Fruit fly (Drosophila melanogaster): Measurements from ENCODE around the gene Lkb1.
A peak's percentile ranks its signal among the peaks of the same experiment; 100 is the strongest.

The Lkb1 gene

dm6 chr3R:13662149-13662548 lies 14.2 kb upstream of the Lkb1 start:
- TF ChIP-seq Dbx (GFP tag; IDR thresholded peaks at IDR 0.05) = 0 out of 3 replicates have a peak, but pooled peaks have one; percentile 12
- TF ChIP-seq danr (GFP tag; IDR thresholded peaks at IDR 0.05) = 0 out of 2 replicates have a peak, but pooled peaks have one; percentile 7
- no peak for TF ChIP-seq Atf3 (GFP tag; optimal IDR thresholded peaks at IDR 0.05)
- peak; percentile 60 for TF ChIP-seq crol (GFP tag; IDR thresholded peaks at IDR 0.05)
- peak; percentile 64 for TF ChIP-seq Ets65A (GFP tag)
- TF ChIP-seq gsb-n (tag; optimal IDR thresholded peaks at IDR 0.05) = no peak

dm6 chr3R:13665992-13666391 lies 10.4 kb upstream of the Lkb1 start:
- peak; percentile 53 for TF ChIP-seq Ets65A (GFP tag)
- TF ChIP-seq mam (GFP tag; optimal IDR thresholded peaks at IDR 0.05) = no peak
- TF ChIP-seq Med (GFP tag) = peak; percentile 43

- peak; percentile 82 for TF ChIP-seq CG8290 (GFP tag; optimal IDR thresholded peaks at IDR 0.05)
- TF ChIP-seq CG8290 (tag; optimal IDR thresholded peaks at IDR 0.05) = peak in 1 of 2 experiments; percentile 92
- no peak for TF ChIP-seq sisA (GFP tag; IDR thresholded peaks at IDR 0.05)
- TF ChIP-seq CG17612 (GFP tag; IDR thresholded peaks at IDR 0.05) = peak; percentile 94
- TF ChIP-seq cad (GFP tag; optimal IDR thresholded peaks at IDR 0.05) = no peak
Observed at dm6 chr3R:13672898-13673297, 3.5 kb upstream of the Lkb1 start.

- TF ChIP-seq HLH3B (GFP tag; IDR thresholded peaks at IDR 0.05) = no peak
- peak; percentile 66 for TF ChIP-seq scrt (GFP tag; optimal IDR thresholded peaks at IDR 0.05)
- peak; percentile 9 for TF ChIP-seq trem (tag; optimal IDR thresholded peaks at IDR 0.05)
- TF ChIP-seq CG10654 (GFP tag; optimal IDR thresholded peaks at IDR 0.05) = no peak
- no peak for TF ChIP-seq CG6272 (GFP tag; IDR thresholded peaks at IDR 0.05)
- no peak for TF ChIP-seq CG1792 (GFP tag; optimal IDR thresholded peaks at IDR 0.05)
- TF ChIP-seq CG14710 (tag; optimal IDR thresholded peaks at IDR 0.05) = peak; percentile 48
- no peak for TF ChIP-seq CG32532 (GFP tag; IDR thresholded peaks at IDR 0.05)
- no peak for TF ChIP-seq zen2 (GFP tag; IDR thresholded peaks at IDR 0.05; ENCODE audit: partially characterized antibody)
- no peak for TF ChIP-seq sd (tag; optimal IDR thresholded peaks at IDR 0.05)
- TF ChIP-seq nmo (GFP tag; optimal IDR thresholded peaks at IDR 0.05) = peak; percentile 39
- peak; percentile 99 for TF ChIP-seq CG6654 (GFP tag; optimal IDR thresholded peaks at IDR 0.05)
- TF ChIP-seq CoRest (tag; optimal IDR thresholded peaks at IDR 0.05) = peak; percentile 14
- peak; percentile 17 for TF ChIP-seq CG2116 (GFP tag; optimal IDR thresholded peaks at IDR 0.05)
- TF ChIP-seq CG3163 (GFP tag; optimal IDR thresholded peaks at IDR 0.05) = no peak
- TF ChIP-seq BtbVII (GFP tag; optimal IDR thresholded peaks at IDR 0.05) = no peak
- TF ChIP-seq cad (GFP tag; optimal IDR thresholded peaks at IDR 0.05) = peak; percentile 78
- TF ChIP-seq zfh2 (GFP tag; optimal IDR thresholded peaks at IDR 0.05) = no peak
- TF ChIP-seq CG2712 (tag; optimal IDR thresholded peaks at IDR 0.05) = peak; percentile 1
- no peak for TF ChIP-seq E2f2 (GFP tag; IDR thresholded peaks at IDR 0.05)
- no peak for TF ChIP-seq rib (GFP tag; IDR thresholded peaks at IDR 0.05)
- TF ChIP-seq CG6175 (GFP tag; IDR thresholded peaks at IDR 0.05) = no peak
- no peak for TF ChIP-seq Xrp1 (GFP tag; IDR thresholded peaks at IDR 0.05)
- no peak for TF ChIP-seq dysf (GFP tag; IDR thresholded peaks at IDR 0.05)
- TF ChIP-seq CG13296 (GFP tag; optimal IDR thresholded peaks at IDR 0.05) = no peak
- peak; percentile 27 for TF ChIP-seq hkb (optimal IDR thresholded peaks at IDR 0.05)
- TF ChIP-seq hkb (GFP tag; IDR thresholded peaks at IDR 0.05) = no peak
- peak; percentile 75 for TF ChIP-seq sens (GFP tag)
- peak; percentile 42 for TF ChIP-seq Tbp (GFP tag; optimal IDR thresholded peaks at IDR 0.05)
- TF ChIP-seq MESR4 (GFP tag; optimal IDR thresholded peaks at IDR 0.05) = no peak
- TF ChIP-seq CG9437 (GFP tag; optimal IDR thresholded peaks at IDR 0.05) = peak; percentile 7
- no peak for TF ChIP-seq CG1024 (GFP tag; IDR thresholded peaks at IDR 0.05)
- no peak for TF ChIP-seq CG14965 (GFP tag; optimal IDR thresholded peaks at IDR 0.05; ENCODE audit: borderline replicate concordance)
- TF ChIP-seq nerfin-1 (tag; optimal IDR thresholded peaks at IDR 0.05) = peak; percentile 79
- TF ChIP-seq CG10431 (GFP tag; optimal IDR thresholded peaks at IDR 0.05) = no peak
- no peak for TF ChIP-seq CG43689 (GFP tag; IDR thresholded peaks at IDR 0.05)
Observed at dm6 chr3R:13674492-13675033, 1.8 kb upstream of the Lkb1 start, which contains the start of gene Task6. Gene Task6, minus strand, starts transcription at chr3R:13674542.

All from whole organism, embryonic.